Fruit fly (Drosophila melanogaster) whole organism, embryonic: ENCODE results near the gene AstCC.

Source experiments
- Asciz ChIP-seq: fragments of 200-800 bp; sonication (Bioruptor generic); optimal IDR thresholded peaks from 2 replicates; lab custom pipeline; 2017; ENCODE audit warnings: missing biosample characterization, mild to moderate bottlenecking, missing genetic modification characterization, missing genetic modification reagents
- Atf3 ChIP-seq: fragments of 200-800 bp; sonication (Bioruptor generic); optimal IDR thresholded peaks from 3 replicates; lab custom pipeline; 2016; ENCODE audit warnings: missing biosample characterization, missing genetic modification characterization
- BEAF-32 ChIP-seq: fragments of 200-800 bp; sonication (Bioruptor generic); optimal IDR thresholded peaks from 3 replicates; lab custom pipeline; 2017; ENCODE audit warnings: missing biosample characterization, missing genetic modification characterization, mild to moderate bottlenecking, moderate library complexity, missing genetic modification reagents
- CG10209 ChIP-seq: fragments of 200-800 bp; sonication (Bioruptor generic); optimal IDR thresholded peaks from 3 replicates; lab custom pipeline; 2017; ENCODE audit warnings: missing biosample characterization, mild to moderate bottlenecking, missing genetic modification characterization, missing genetic modification reagents
- CG10321 ChIP-seq: fragments of 200-800 bp; sonication (Bioruptor generic); IDR thresholded peaks from 2 replicates; pipeline ENCODE4 v1.3.6; 2022; ENCODE audit warnings: missing biosample characterization, missing genetic modification characterization
- CG10654 ChIP-seq: fragments of 200-800 bp; sonication (Bioruptor generic); optimal IDR thresholded peaks from 2 replicates; lab custom pipeline; 2016; ENCODE audit warnings: missing biosample characterization, missing genetic modification characterization
- CG11085 ChIP-seq: fragments of 200-800 bp; sonication (Bioruptor generic); IDR thresholded peaks from 2 replicates; pipeline ENCODE4 v1.3.6; 2022; ENCODE audit warnings: missing biosample characterization, missing genetic modification characterization
- CG11247 ChIP-seq: fragments of 200-800 bp; sonication (Bioruptor generic); IDR thresholded peaks from 2 replicates; pipeline ENCODE4 v1.3.6; 2022; ENCODE audit warnings: missing biosample characterization, missing genetic modification characterization
- CG11695 ChIP-seq: fragments of 200-800 bp; sonication (Bioruptor generic); IDR thresholded peaks from 3 replicates; pipeline ENCODE4 v1.3.6; 2022; ENCODE audit warnings: missing biosample characterization, missing genetic modification characterization
- CG11723 ChIP-seq: fragments of 200-800 bp; sonication (Bioruptor generic); optimal IDR thresholded peaks from 2 replicates; lab custom pipeline; 2017; ENCODE audit warnings: missing biosample characterization, mild to moderate bottlenecking, missing genetic modification characterization
- CG1233 ChIP-seq: fragments of 200-800 bp; sonication (Bioruptor generic); optimal IDR thresholded peaks from 4 replicates; lab custom pipeline; 2018; ENCODE audit warnings: missing biosample characterization, mild to moderate bottlenecking, missing genetic modification characterization
- CG12659 ChIP-seq: fragments of 200-800 bp; sonication (Bioruptor generic); optimal IDR thresholded peaks from 3 replicates; lab custom pipeline; 2017; ENCODE audit warnings: mild to moderate bottlenecking, missing biosample characterization, missing genetic modification reagents, missing genetic modification characterization
- CG13123 ChIP-seq: fragments of 200-800 bp; sonication (Bioruptor generic); optimal IDR thresholded peaks from 2 replicates; lab custom pipeline; 2016; ENCODE audit warnings: missing biosample characterization, missing genetic modification characterization
- CG15073 ChIP-seq: fragments of 200-800 bp; sonication (Bioruptor generic); optimal IDR thresholded peaks from 2 replicates; lab custom pipeline; 2016; ENCODE audit warnings: missing biosample characterization, missing genetic modification characterization
- CG1529 ChIP-seq: fragments of 200-800 bp; sonication (Bioruptor generic); optimal IDR thresholded peaks from 3 replicates; lab custom pipeline; 2018; ENCODE audit warnings: missing biosample characterization, missing genetic modification characterization
- CG17359 ChIP-seq: fragments of 200-800 bp; sonication (Bioruptor generic); optimal IDR thresholded peaks from 3 replicates; lab custom pipeline; 2018; ENCODE audit warnings: missing biosample characterization, mild to moderate bottlenecking, missing genetic modification characterization, moderate library complexity
- CG33557 ChIP-seq: fragments of 200-800 bp; sonication (Bioruptor generic); optimal IDR thresholded peaks from 2 replicates; lab custom pipeline; 2019; ENCODE audit warnings: missing biosample characterization, mild to moderate bottlenecking, missing genetic modification characterization, moderate library complexity
- CG6254 ChIP-seq: fragments of 200-800 bp; sonication (Bioruptor generic); optimal IDR thresholded peaks from 3 replicates; lab custom pipeline; 2017; ENCODE audit warnings: mild to moderate bottlenecking, missing biosample characterization, missing genetic modification reagents, missing genetic modification characterization
- CG6689 ChIP-seq: fragments of 200-800 bp; sonication (Bioruptor generic); IDR thresholded peaks from 2 replicates; pipeline ENCODE4 v1.3.6; 2022; ENCODE audit warnings: missing biosample characterization, missing genetic modification characterization
- CG8944 ChIP-seq: fragments of 200-800 bp; sonication (Bioruptor generic); optimal IDR thresholded peaks from 3 replicates; lab custom pipeline; 2016; ENCODE audit warnings: missing biosample characterization, missing genetic modification characterization
- Chrac-16 ChIP-seq: fragments of 200-800 bp; sonication (Bioruptor generic); optimal IDR thresholded peaks from 3 replicates; lab custom pipeline; 2016; ENCODE audit warnings: missing biosample characterization, missing genetic modification characterization
- CrebB ChIP-seq: fragments of 200-800 bp; sonication (Bioruptor generic); optimal IDR thresholded peaks from 3 replicates; lab custom pipeline; 2018; ENCODE audit warnings: missing biosample characterization, mild to moderate bottlenecking, missing genetic modification characterization
- Dip3 ChIP-seq: fragments of 200-800 bp; sonication (Bioruptor generic); optimal IDR thresholded peaks from 3 replicates; lab custom pipeline; 2016; ENCODE audit warnings: missing biosample characterization, missing genetic modification characterization
- H15 ChIP-seq: fragments of 200-800 bp; sonication (Bioruptor generic); IDR thresholded peaks from 3 replicates; pipeline ENCODE4 v1.3.6; 2022; ENCODE audit warnings: missing biosample characterization, missing genetic modification characterization
- HLH54F ChIP-seq: fragments of 200-800 bp; sonication (Bioruptor generic); optimal IDR thresholded peaks from 3 replicates; lab custom pipeline; 2016; ENCODE audit warnings: missing biosample characterization, missing genetic modification characterization
- HLHmδ ChIP-seq: fragments of 200-800 bp; sonication (Bioruptor generic); optimal IDR thresholded peaks from 2 replicates; lab custom pipeline; 2018; ENCODE audit warnings: missing biosample characterization, mild to moderate bottlenecking, missing genetic modification characterization, moderate library complexity
- NC2α ChIP-seq: fragments of 200-800 bp; sonication (Bioruptor generic); optimal IDR thresholded peaks from 2 replicates; lab custom pipeline; 2016; ENCODE audit warnings: missing biosample characterization, missing genetic modification characterization
- Rfx ChIP-seq: fragments of 200-800 bp; sonication (Bioruptor generic); IDR thresholded peaks from 2 replicates; pipeline ENCODE4 v1.3.6; 2022; ENCODE audit warnings: missing biosample characterization, missing genetic modification characterization
- Sox102F ChIP-seq: fragments of 200-800 bp; sonication (Bioruptor generic); optimal IDR thresholded peaks from 2 replicates; lab custom pipeline; 2018; ENCODE audit warnings: missing biosample characterization, mild to moderate bottlenecking, missing genetic modification characterization, moderate library complexity
- Vsx1 ChIP-seq: fragments of 200-800 bp; sonication (Bioruptor generic); optimal IDR thresholded peaks from 2 replicates; lab custom pipeline; 2017; ENCODE audit warnings: missing biosample characterization, mild to moderate bottlenecking, missing genetic modification characterization, missing genetic modification reagents
- chinmo ChIP-seq: fragments of 200-800 bp; sonication (Bioruptor generic); IDR thresholded peaks from 4 replicates; pipeline ENCODE4 v1.3.6; 2022; ENCODE audit warnings: missing biosample characterization, missing genetic modification characterization; ENCODE audit not compliant: partially characterized antibody
- ci ChIP-seq: fragments of 200-800 bp; sonication (Bioruptor generic); IDR thresholded peaks from 3 replicates; pipeline ENCODE4 v1.3.6; 2022; ENCODE audit warnings: missing biosample characterization, missing genetic modification characterization
- croc ChIP-seq: fragments of 200-800 bp; sonication (Bioruptor generic); conservative IDR thresholded peaks from 3 replicates; pipeline ENCODE4 v1.3.6; 2022; ENCODE audit warnings: missing biosample characterization, missing genetic modification characterization
- gce ChIP-seq: fragments of 200-800 bp; sonication (Bioruptor generic); IDR thresholded peaks from 3 replicates; pipeline ENCODE4 v1.3.6; 2022; ENCODE audit warnings: missing biosample characterization, missing genetic modification characterization
- grn ChIP-seq: fragments of 200-800 bp; sonication (Bioruptor generic); optimal IDR thresholded peaks from 3 replicates; lab custom pipeline; 2017; ENCODE audit warnings: missing biosample characterization, missing genetic modification characterization
- gro ChIP-seq: fragments of 200-800 bp; sonication (Bioruptor generic); optimal IDR thresholded peaks from 2 replicates; lab custom pipeline; 2016; ENCODE audit warnings: missing biosample characterization, missing genetic modification characterization
- lilli ChIP-seq: fragments of 200-800 bp; sonication (Bioruptor generic); optimal IDR thresholded peaks from 3 replicates; lab custom pipeline; 2016; ENCODE audit warnings: missing biosample characterization, missing genetic modification characterization
- org-1 ChIP-seq: fragments of 200-800 bp; sonication (Bioruptor generic); optimal IDR thresholded peaks from 2 replicates; lab custom pipeline; 2017; ENCODE audit warnings: missing biosample characterization, missing genetic modification characterization
- pfk ChIP-seq: fragments of 200-800 bp; sonication (Bioruptor generic); optimal IDR thresholded peaks from 2 replicates; lab custom pipeline; 2018; ENCODE audit warnings: missing biosample characterization, mild to moderate bottlenecking, missing genetic modification characterization, moderate library complexity
- pho ChIP-seq: fragments of 200-800 bp; sonication (Bioruptor generic); optimal IDR thresholded peaks from 2 replicates; lab custom pipeline; 2016; ENCODE audit warnings: missing biosample characterization, missing genetic modification characterization
- pita ChIP-seq: fragments of 200-800 bp; sonication (Bioruptor generic); optimal IDR thresholded peaks from 2 replicates; lab custom pipeline; 2017; ENCODE audit warnings: missing biosample characterization, mild to moderate bottlenecking, missing genetic modification characterization
- salm ChIP-seq: fragments of 200-800 bp; sonication (Bioruptor generic); optimal IDR thresholded peaks from 2 replicates; lab custom pipeline; 2018; ENCODE audit warnings: missing biosample characterization, mild to moderate bottlenecking, missing genetic modification characterization
- sob ChIP-seq: fragments of 200-800 bp; sonication (Bioruptor generic); IDR thresholded peaks from 2 replicates; pipeline ENCODE4 v1.3.6; 2022; ENCODE audit warnings: missing biosample characterization, missing genetic modification characterization
- ssp ChIP-seq: fragments of 200-800 bp; sonication (Bioruptor generic); IDR thresholded peaks from 2 replicates; pipeline ENCODE4 v1.3.6; 2022; ENCODE audit warnings: missing biosample characterization, missing genetic modification characterization
- ttk ChIP-seq: fragments of 200-800 bp; sonication (Bioruptor generic); IDR thresholded peaks from 2 replicates; pipeline ENCODE4 v2.1.2; 2022; ENCODE audit warnings: missing biosample characterization, missing genetic modification characterization
- unpg ChIP-seq: fragments of 200-800 bp; sonication (Bioruptor generic); optimal IDR thresholded peaks from 3 replicates; lab custom pipeline; 2018; ENCODE audit warnings: missing biosample characterization, mild to moderate bottlenecking, missing genetic modification characterization, moderate library complexity
- wdn ChIP-seq: fragments of 200-800 bp; sonication (Bioruptor generic); IDR thresholded peaks from 2 replicates; pipeline ENCODE4 v1.3.6; 2022; ENCODE audit warnings: missing biosample characterization, missing genetic modification characterization
- z ChIP-seq: fragments of 200-800 bp; sonication (Bioruptor generic); IDR thresholded peaks from 3 replicates; pipeline ENCODE4 v1.3.6; 2022; ENCODE audit warnings: missing biosample characterization, missing genetic modification characterization

AstCC gene

DNA sequence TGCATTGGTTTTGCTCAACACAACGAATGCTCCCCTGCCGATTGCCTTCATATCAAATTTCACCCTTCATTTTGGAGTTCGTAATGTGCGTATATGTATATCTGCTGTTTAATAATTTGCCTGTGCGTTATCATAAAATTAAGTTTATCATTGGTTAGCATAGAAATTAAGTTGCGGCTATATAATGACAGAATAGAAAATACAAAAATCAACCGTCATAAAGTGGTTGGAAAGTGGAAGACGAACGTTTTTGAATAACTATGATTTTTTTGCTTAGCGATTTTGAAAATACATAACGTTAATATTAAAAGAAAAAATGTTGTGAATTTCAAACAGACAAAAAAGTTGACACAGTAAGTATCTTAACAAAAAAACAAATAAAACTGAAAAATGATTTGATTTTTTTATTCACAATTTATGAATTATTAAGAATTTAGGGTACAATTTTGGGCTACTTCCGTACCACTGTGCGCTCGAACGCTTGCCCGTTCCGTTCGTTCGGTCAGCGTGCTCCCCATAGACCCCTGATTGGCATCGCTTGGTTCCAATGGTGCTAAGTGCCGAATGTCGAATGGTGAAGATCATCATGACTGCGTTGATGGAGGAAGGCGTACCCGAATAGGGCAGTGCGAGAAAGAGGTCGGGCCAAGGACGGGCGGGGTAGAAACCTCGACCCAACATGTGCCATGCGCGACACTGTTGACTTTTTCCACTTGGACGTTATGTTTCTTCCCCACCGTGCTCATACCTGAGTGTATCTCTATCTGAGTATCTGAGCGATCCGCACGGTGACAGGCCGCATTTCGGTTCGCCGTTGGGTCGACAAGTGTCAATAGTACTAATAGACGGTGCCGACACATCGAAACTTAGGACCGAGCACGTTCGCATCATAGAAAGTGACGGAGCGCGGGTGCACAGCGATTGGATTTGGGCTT, 47.2 kb downstream of the AstCC start (continued):
- peak; percentile 36 for TF ChIP-seq CG1529 (GFP tag; lab: Kevin White, UChicago)
- 0 out of 3 replicates have a peak, but pooled peaks have one; percentile 45 for TF ChIP-seq CG11695 (GFP tag; lab: Robert Waterston, UW)
- TF ChIP-seq z (GFP tag; lab: Robert Waterston, UW) = peak; percentile 67; the same call in 2 of the 3 replicates
- TF ChIP-seq wdn (GFP tag; lab: Robert Waterston, UW) = no peak
- 0 out of 2 replicates have a peak, but pooled peaks have one; percentile 27 for TF ChIP-seq sob (GFP tag; lab: Robert Waterston, UW)
- TF ChIP-seq Atf3 (GFP tag; lab: Kevin White, UChicago) = no peak
- TF ChIP-seq org-1 (GFP tag; lab: Kevin White, UChicago) = peak; percentile 50
- peak; percentile 33; the same call in 1 of the 2 replicates for TF ChIP-seq ttk
- peak; percentile 46 for TF ChIP-seq ssp
- 0 out of 4 replicates have a peak, but pooled peaks have one; percentile 9 for TF ChIP-seq chinmo (GFP tag; lab: Robert Waterston, UW)
- TF ChIP-seq Vsx1 = peak; percentile 57
- peak; percentile 43 for TF ChIP-seq lilli (GFP tag; lab: Kevin White, UChicago)
- TF ChIP-seq NC2α (GFP tag; lab: Kevin White, UChicago) = peak; percentile 58
- TF ChIP-seq pfk (GFP tag; lab: Kevin White, UChicago) = no peak
- peak; percentile 53; the same call in 1 of the 2 replicates for TF ChIP-seq Rfx
- 0 out of 3 replicates have a peak, but pooled peaks have one; percentile 45 for TF ChIP-seq ci (GFP tag; lab: Robert Waterston, UW)
- 0 out of 2 replicates have a peak, but pooled peaks have one; percentile 22 for TF ChIP-seq CG10321 (GFP tag; lab: Robert Waterston, UW)
- TF ChIP-seq CG8944 (GFP tag; lab: Kevin White, UChicago) = peak; percentile 2
- TF ChIP-seq CrebB = no peak
- TF ChIP-seq Chrac-16 (GFP tag; lab: Kevin White, UChicago) = peak; percentile 52
- TF ChIP-seq pho (GFP tag; lab: Kevin White, UChicago) = peak; percentile 47
- no peak for TF ChIP-seq pita (GFP tag; lab: Kevin White, UChicago)
- TF ChIP-seq CG11723 (GFP tag; lab: Kevin White, UChicago) = peak; percentile 50
- no peak for TF ChIP-seq CG10654 (GFP tag; lab: Kevin White, UChicago)
- peak; percentile 48 for TF ChIP-seq CG10209 (GFP tag; lab: Kevin White, UChicago)
- peak; percentile 17 for TF ChIP-seq CG17359
- peak; percentile 65 for TF ChIP-seq grn (GFP tag; lab: Kevin White, UChicago)
- TF ChIP-seq croc (GFP tag; lab: Robert Waterston, UW) = peak; percentile 27; the same call in 2 of the 3 replicates
- peak; percentile 29 for TF ChIP-seq CG6254 (GFP tag; lab: Kevin White, UChicago)
- TF ChIP-seq Sox102F (GFP tag; lab: Kevin White, UChicago) = peak; percentile 76
- no peak for TF ChIP-seq CG15073 (GFP tag; lab: Kevin White, UChicago)
- no peak for TF ChIP-seq gro (GFP tag; lab: Kevin White, UChicago)
- TF ChIP-seq HLH54F (GFP tag; lab: Kevin White, UChicago) = peak; percentile 20
- TF ChIP-seq CG33557 = peak; percentile 15
- TF ChIP-seq unpg (GFP tag; lab: Kevin White, UChicago) = peak; percentile 76
- peak; percentile 52 for TF ChIP-seq CG6689 (GFP tag; lab: Robert Waterston, UW)
- peak; percentile 34 for TF ChIP-seq CG12659 (GFP tag; lab: Kevin White, UChicago)
- TF ChIP-seq salm = peak; percentile 30
- TF ChIP-seq CG11247 (GFP tag; lab: Robert Waterston, UW) = peak; percentile 10; the same call in 1 of the 2 replicates
- no peak for TF ChIP-seq gce (GFP tag; lab: Robert Waterston, UW)
- peak; percentile 16; the same call in 1 of the 3 replicates for TF ChIP-seq H15 (GFP tag; lab: Robert Waterston, UW)
- TF ChIP-seq CG11085 (GFP tag; lab: Robert Waterston, UW) = no peak
- TF ChIP-seq Dip3 = peak; percentile 40
- TF ChIP-seq HLHmδ = no peak
- TF ChIP-seq Asciz (GFP tag; lab: Kevin White, UChicago) = peak; percentile 41
- peak; percentile 2 for TF ChIP-seq CG1233
- peak; percentile 38 for TF ChIP-seq CG13123 (GFP tag; lab: Kevin White, UChicago)
- TF ChIP-seq BEAF-32 (GFP tag; lab: Kevin White, UChicago) = no peak
